Fruit fly (Drosophila melanogaster) ovary, adult (tissue): Measurements from ENCODE around the gene CG42399.
A peak's percentile ranks its signal among the peaks of the same experiment; 100 is the strongest.

Source experiments
- CG17801 ChIP-seq: fragments of 200-800 bp; optimal IDR thresholded peaks from 2 replicates; lab custom pipeline; 2019; ENCODE audit warnings: missing biosample characterization, mild to moderate bottlenecking, missing genetic modification characterization, moderate library complexity; ENCODE audit not compliant: partially characterized antibody

Gene CG42399

dm6 chr2L:131466-132270, 21.4 kb downstream of the CG42399 start, which contains the start of gene Gs1:
Gs1 (plus strand) TSS chr2L:132077.
- TF ChIP-seq CG17801 (GFP tag; lab: Kevin White, UChicago), result peak; percentile 49

- no peak for TF ChIP-seq CG17801 (GFP tag; lab: Kevin White, UChicago)
These were observed 22.4 kb downstream of the CG42399 start, which contains the start of gene CG3164 for dm6 chr2L:130691-131090. CG3164 (minus strand) TSS chr2L:130791.

- peak; percentile 91 for TF ChIP-seq CG17801 (GFP tag; lab: Kevin White, UChicago)
These were observed 23.8 kb downstream of the CG42399 start for dm6 chr2L:128977-129941.

- no peak for TF ChIP-seq CG17801 (GFP tag; lab: Kevin White, UChicago)
These were observed 24.8 kb downstream of the CG42399 start for dm6 chr2L:128296-128715.

dm6 chr2L:125364-126252, 27.5 kb downstream of the CG42399 start:
- TF ChIP-seq CG17801 (GFP tag; lab: Kevin White, UChicago), result peak; percentile 46

- no peak for TF ChIP-seq CG17801 (GFP tag; lab: Kevin White, UChicago)
These were observed 30.1 kb downstream of the CG42399 start for dm6 chr2L:123007-123327.

dm6 chr2L:122167-123006, 30.7 kb downstream of the CG42399 start:
- no peak for TF ChIP-seq CG17801 (GFP tag; lab: Kevin White, UChicago)

dm6 chr2L:121456-121831, 31.7 kb downstream of the CG42399 start, which contains the start of gene CG4822:
CG4822 (minus strand) TSS chr2L:121754.
- no peak for TF ChIP-seq CG17801 (GFP tag; lab: Kevin White, UChicago)

- TF ChIP-seq CG17801 (GFP tag; lab: Kevin White, UChicago), result no peak
These were observed 32.3 kb downstream of the CG42399 start for dm6 chr2L:120492-121455.

- TF ChIP-seq CG17801 (GFP tag; lab: Kevin White, UChicago), result no peak
These were observed 35.4 kb downstream of the CG42399 start for dm6 chr2L:117750-118149.

dm6 chr2L:116388-116787, 36.7 kb downstream of the CG42399 start, which contains the start of gene CG13694:
CG13694 (minus strand) TSS chr2L:116488.
- TF ChIP-seq CG17801 (GFP tag; lab: Kevin White, UChicago), result no peak

- TF ChIP-seq CG17801 (GFP tag; lab: Kevin White, UChicago), result no peak
These were observed 38.7 kb downstream of the CG42399 start, which contains the start of gene ND-15 for dm6 chr2L:114429-114828. ND-15 (plus strand) TSS chr2L:114726.
